Worm (Caenorhabditis elegans): ENCODE results near the gene F42A9.6.

DNA sequence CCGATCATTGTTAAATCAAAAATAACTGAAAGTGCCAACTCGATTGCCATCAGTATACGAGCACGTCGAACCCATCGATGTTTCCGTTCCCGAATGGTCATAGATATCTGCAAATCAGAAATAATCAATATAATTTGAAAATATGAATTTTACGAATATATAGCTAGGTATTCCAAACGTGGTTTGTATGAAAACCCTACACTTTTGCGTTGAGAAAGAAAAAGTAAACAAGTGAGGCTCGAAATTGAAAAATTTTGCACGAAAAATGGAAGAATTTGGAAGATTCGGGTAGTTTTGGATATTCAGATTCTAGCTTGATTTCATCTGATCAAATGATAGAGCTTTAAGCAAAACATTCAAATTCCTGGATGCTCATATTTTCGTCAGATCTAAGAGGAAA is 29.7 kb downstream of the F42A9.6 start, which contains the start of gene F42A9.9:
- no peak for TF ChIP-seq fkh-10 (GFP tag; optimal IDR thresholded peaks at IDR 0.05)
- TF ChIP-seq egl-27 (tag; optimal IDR thresholded peaks at IDR 0.05) = no peak
- no peak for TF ChIP-seq nhr-11 (tag; optimal IDR thresholded peaks at IDR 0.05)
- no peak for TF ChIP-seq elt-3 (tag; optimal IDR thresholded peaks at IDR 0.05)
- TF ChIP-seq nhr-237 (tag; optimal IDR thresholded peaks at IDR 0.05) = no peak
- TF ChIP-seq sea-2 (GFP tag; optimal IDR thresholded peaks at IDR 0.05) = no peak
- no peak for TF ChIP-seq ama-1 (optimal IDR thresholded peaks at IDR 0.05)
- TF ChIP-seq nhr-77 (tag; optimal IDR thresholded peaks at IDR 0.05) = no peak
- no peak for TF ChIP-seq nhr-12 (tag; optimal IDR thresholded peaks at IDR 0.05)
- no peak for TF ChIP-seq pha-4 (tag; optimal IDR thresholded peaks at IDR 0.05)
- no peak for TF ChIP-seq jun-1 (tag; optimal IDR thresholded peaks at IDR 0.05)
- TF ChIP-seq mdl-1 (tag; optimal IDR thresholded peaks at IDR 0.05) = no peak
- no peak for TF ChIP-seq lin-15B (tag; optimal IDR thresholded peaks at IDR 0.05)
- TF ChIP-seq nhr-28 (tag; optimal IDR thresholded peaks at IDR 0.05) = no peak
